Fruit fly (Drosophila melanogaster) Kc167 (cell line): ENCODE data around the gene Cyp4d21.

Experiments
- Myc ChIP-seq: fragments of >200 bp; optimal IDR thresholded peaks from 2 replicates; lab custom pipeline; 2017; ENCODE audit warnings: missing external identifiers
- Sin3A ChIP-seq: fragments of >200 bp; optimal IDR thresholded peaks from 2 replicates; lab custom pipeline; 2018; ENCODE audit warnings: missing external identifiers
- h ChIP-seq: fragments of >200 bp; optimal IDR thresholded peaks from 3 replicates; lab custom pipeline; 2018; ENCODE audit warnings: missing external identifiers
- insv ChIP-seq: fragments of >200 bp; optimal IDR thresholded peaks from 3 replicates; lab custom pipeline; 2018; ENCODE audit warnings: missing external identifiers
- psq ChIP-seq: fragments of >200 bp; optimal IDR thresholded peaks from 2 replicates; lab custom pipeline; 2017; ENCODE audit warnings: missing external identifiers
- ttk ChIP-seq: sonication (Bioruptor generic); optimal IDR thresholded peaks from 2 replicates; lab custom pipeline; 2017; ENCODE audit warnings: missing external identifiers

The Cyp4d21 gene

DNA sequence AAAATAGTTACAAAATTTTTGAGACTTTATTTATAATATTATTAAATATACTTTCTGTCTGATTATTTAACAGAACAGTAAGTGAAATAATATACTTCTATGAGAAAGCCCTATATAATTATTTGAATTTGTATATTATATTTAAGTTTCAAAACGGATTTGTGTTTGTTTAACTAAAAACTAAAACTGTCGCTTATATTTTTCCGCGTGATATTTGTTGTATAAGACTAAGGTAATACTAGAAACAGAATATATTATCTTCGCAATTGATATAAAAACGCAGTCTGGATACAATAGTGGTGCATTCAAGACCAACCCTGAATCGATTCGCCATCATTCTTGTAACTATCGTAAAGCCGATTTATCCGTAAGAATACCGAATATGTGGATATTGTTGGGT, at the start of gene Cyp4d21:
Gene Cyp4d21 (plus strand): TSS at position 301 of the 400 bp plus-strand sequence.
- no peak for TF ChIP-seq Myc (lab: Kevin White, UChicago)
- no peak for TF ChIP-seq insv (lab: Kevin White, UChicago)
- TF ChIP-seq Sin3A (lab: Kevin White, UChicago), result no peak
- no peak for TF ChIP-seq ttk (lab: Kevin White, UChicago)
- TF ChIP-seq h (lab: Kevin White, UChicago), result no peak
- TF ChIP-seq psq (lab: Kevin White, UChicago), result no peak

dm6 chr2L:7559532-7559931, 45.9 kb upstream of the Cyp4d21 start:
- no peak for TF ChIP-seq Myc (lab: Kevin White, UChicago)
- TF ChIP-seq Sin3A (lab: Kevin White, UChicago), result no peak

DNA sequence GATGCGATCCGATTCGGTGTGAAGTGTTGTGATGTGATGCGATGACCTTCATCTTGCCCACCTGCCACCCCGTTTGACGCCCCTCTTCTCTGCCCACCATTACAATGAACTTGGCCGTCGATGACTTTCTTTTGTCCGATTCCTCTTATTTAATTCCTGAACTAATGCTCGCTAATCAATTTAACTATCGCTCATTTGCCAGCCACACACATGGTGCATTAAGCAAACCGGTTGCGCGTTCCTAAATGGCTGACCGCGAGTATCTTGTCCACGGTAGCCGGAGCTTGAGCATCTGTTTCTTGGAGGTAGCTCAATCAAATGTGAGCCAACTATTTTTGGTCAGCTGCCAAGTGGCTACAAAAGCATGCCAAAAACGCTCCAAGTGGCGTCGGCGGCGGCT, 42.9 kb upstream of the Cyp4d21 start:
- TF ChIP-seq insv (lab: Kevin White, UChicago), result no peak
- TF ChIP-seq ttk (lab: Kevin White, UChicago), result no peak
- TF ChIP-seq h (lab: Kevin White, UChicago), result no peak
- TF ChIP-seq Myc (lab: Kevin White, UChicago), result no peak
- no peak for TF ChIP-seq Sin3A (lab: Kevin White, UChicago)
- no peak for TF ChIP-seq psq (lab: Kevin White, UChicago)

- TF ChIP-seq insv (lab: Kevin White, UChicago), result no peak
- TF ChIP-seq psq (lab: Kevin White, UChicago), result no peak
- TF ChIP-seq Myc (lab: Kevin White, UChicago), result no peak
- TF ChIP-seq h (lab: Kevin White, UChicago), result no peak
- no peak for TF ChIP-seq Sin3A (lab: Kevin White, UChicago)
- TF ChIP-seq ttk (lab: Kevin White, UChicago), result no peak
These were observed 40.5 kb upstream of the Cyp4d21 start for dm6 chr2L:7564856-7565255.

DNA sequence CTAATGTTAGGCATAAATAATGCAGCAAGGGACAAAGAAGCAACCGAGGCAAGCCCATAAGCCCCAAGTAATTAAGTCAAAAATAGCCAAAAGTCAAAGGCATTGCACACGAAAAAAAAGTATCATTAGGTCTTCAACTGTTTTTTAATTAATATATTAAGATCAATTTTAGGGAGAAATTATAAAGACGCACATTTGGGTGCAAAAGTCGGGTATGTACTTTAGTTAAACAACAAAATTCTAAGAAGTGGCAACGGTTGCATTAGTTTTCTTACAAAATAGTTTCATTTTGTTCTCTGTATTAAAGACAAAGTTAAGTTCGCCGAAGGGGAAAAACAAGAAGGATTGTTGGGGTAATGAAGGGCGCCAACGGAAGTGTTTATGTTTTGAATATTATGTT, 38.8 kb upstream of the Cyp4d21 start:
- TF ChIP-seq Sin3A (lab: Kevin White, UChicago) (no peak), h (lab: Kevin White, UChicago) (no peak), Myc (lab: Kevin White, UChicago) (no peak), psq (lab: Kevin White, UChicago) (no peak), insv (lab: Kevin White, UChicago) (no peak), ttk (lab: Kevin White, UChicago) (no peak)

DNA sequence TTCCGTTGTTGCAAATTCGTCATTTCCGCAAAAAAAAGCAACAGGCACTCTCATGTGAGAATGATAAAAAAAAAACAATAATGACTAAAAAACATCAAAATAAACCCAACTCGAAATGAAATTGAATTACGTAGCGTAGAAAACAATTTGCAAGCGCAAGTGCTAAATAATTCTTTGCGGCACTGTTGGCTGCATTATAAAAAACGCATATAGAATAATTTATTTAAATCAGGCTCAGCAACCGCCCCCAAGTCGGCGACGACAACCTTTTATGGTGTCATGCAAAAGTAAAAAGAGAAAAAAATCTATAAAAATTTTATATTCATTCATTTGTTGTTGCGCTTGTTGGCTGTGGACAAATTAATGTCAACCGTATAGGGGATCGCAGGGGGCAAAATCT, 34.9 kb upstream of the Cyp4d21 start:
- TF ChIP-seq insv (lab: Kevin White, UChicago), result no peak
- TF ChIP-seq psq (lab: Kevin White, UChicago), result no peak
- no peak for TF ChIP-seq ttk (lab: Kevin White, UChicago)
- TF ChIP-seq Sin3A (lab: Kevin White, UChicago), result no peak
- TF ChIP-seq h (lab: Kevin White, UChicago), result no peak
- TF ChIP-seq Myc (lab: Kevin White, UChicago), result no peak

DNA sequence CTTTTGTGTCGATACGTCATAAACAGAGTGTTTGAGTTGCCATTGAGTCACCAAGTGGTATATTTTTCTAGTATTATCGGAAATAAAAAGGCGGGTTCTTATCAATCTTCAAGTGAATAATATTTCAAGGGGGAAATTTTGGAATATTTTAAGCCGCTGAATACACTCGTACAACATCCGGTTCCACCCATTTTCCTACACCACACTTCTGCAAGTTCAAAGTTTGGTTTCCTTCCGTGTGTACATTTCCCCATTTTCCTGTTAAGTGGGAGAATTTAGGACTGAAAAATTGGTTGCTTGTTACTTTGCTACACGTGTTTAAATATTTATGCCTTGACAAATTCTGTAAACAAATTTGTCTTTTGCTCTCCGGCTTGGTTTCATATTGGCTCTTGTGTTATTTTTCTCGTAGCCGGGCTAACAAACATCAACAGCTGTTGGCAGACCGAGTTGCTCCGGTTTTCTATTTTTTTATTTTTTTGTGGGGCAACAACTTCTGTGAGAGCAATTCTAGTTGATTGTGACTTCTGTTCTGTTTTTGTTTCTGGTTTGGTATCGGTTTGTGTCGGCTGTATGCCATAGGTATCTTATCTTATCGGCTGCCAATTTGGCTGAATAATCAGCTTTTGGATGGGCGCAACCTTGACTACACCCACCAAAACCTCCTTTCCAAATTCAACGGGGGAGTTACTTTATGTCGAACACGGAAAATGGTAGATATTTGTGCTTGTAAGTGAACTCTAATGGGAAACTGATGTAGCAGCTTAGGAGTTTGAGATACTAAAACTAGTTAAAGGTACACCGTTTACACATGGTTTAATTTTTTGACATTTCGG, 33.5 kb upstream of the Cyp4d21 start:
- TF ChIP-seq Myc (lab: Kevin White, UChicago), result no peak
- no peak for TF ChIP-seq insv (lab: Kevin White, UChicago)
- TF ChIP-seq ttk (lab: Kevin White, UChicago), result no peak
- TF ChIP-seq Sin3A (lab: Kevin White, UChicago), result no peak
- TF ChIP-seq h (lab: Kevin White, UChicago), result no peak
- TF ChIP-seq psq (lab: Kevin White, UChicago), result no peak

DNA sequence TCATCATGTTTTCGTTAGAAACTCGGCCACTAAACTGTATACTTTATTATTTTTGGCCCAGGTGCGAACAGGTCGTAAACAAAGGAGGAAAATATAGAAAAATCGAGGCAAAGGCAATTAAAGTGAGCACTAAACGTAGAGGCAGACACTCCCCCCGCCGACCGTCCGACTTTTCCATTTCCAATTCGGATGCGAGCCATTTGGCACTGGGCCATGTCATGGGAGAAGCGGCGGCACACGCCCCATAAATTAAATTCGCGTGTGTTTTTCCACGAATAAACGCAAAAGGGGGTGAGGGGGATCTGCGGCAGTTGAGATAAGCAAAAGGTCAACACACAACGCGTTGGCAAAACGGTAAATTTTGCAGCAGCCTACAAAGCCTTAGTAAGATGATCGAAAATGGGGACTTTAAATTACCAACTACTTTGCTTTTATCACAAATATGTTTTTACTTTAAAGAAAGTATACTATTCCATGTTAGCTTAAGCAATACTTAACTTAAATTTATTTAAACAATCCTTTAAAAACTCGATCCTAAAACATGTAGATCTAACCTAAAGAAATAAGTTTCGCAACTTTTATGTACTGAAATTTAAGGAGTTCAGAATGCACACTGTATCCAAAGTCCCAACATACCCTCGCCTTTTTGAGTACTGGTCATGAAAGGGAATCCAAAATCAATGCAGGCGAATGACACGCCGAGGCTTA, 32.4 kb upstream of the Cyp4d21 start:
- TF ChIP-seq Sin3A (lab: Kevin White, UChicago) (no peak), ttk (lab: Kevin White, UChicago) (no peak), h (lab: Kevin White, UChicago) (no peak), Myc (lab: Kevin White, UChicago) (no peak), psq (lab: Kevin White, UChicago) (no peak), insv (lab: Kevin White, UChicago) (no peak)

DNA sequence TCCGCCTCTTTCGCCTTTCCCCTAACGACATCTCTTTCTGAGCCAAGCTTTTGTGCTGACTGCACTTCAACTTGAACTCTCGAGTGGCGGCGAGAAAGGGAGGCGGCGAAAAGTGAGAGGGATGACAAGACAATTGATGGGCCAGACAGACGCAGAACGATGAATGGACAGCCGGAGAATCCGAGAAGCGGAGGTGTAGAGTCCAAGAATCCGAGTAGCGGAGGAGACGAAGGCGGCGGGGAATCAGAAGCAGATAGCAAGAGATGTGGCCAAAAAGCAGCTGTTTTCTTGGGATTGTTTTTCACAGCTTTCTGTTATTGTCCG, 31.9 kb upstream of the Cyp4d21 start:
- TF ChIP-seq ttk (lab: Kevin White, UChicago) (no peak), Myc (lab: Kevin White, UChicago) (no peak), Sin3A (lab: Kevin White, UChicago) (no peak), psq (lab: Kevin White, UChicago) (no peak), insv (lab: Kevin White, UChicago) (no peak), h (lab: Kevin White, UChicago) (no peak)

DNA sequence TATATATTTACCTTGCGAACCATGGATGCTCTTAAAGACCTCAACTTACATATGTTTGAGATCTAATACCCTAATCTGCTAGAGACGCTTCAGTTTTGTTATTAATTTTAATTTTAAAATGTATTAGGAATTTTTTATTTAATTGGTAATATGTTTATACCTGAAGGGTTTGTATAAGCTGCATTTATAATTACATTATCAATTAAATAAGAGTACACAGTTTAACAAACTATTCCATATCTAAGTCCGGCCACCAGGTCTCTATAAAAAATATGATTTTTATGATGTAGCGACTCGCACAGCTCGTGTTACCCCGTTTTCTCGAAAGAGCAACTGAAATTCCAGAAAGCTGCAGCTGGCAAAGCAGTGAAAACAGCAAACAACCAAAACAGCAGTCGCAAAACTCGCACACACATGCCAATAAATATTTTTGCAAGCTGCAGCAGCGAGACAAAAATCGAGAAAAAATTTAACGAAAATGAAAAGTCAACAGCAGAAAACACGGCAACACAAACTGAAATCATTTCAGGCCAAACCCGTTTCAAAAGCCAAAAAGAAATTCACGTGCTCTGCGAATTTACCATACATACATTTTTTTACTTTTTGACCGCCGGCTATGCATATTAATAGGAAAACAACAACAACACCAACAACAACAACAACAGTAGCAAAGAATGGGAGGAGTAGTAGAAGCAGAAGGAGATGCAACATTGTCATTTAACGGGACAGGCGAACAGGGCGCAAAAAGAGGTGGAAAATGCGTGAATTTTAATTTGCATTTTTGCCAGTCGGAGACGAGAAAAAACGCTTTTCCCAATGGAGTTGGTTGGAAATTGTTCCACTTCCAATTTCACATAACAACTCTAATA, 30.9 kb upstream of the Cyp4d21 start:
- no peak for TF ChIP-seq insv (lab: Kevin White, UChicago)
